Worm (Caenorhabditis elegans) whole organism, young adult: ENCODE data around the gene mdt-19.

Source experiments
- B0019.2 ChIP-seq: fragments of 200-800 bp; sonication (Bioruptor generic); conservative IDR thresholded peaks from 2 replicates; pipeline ENCODE4 v1.3.6; 2022; ENCODE audit warnings: missing genetic modification reagents, missing genetic modification characterization, missing compliant biosample characterization
- B0035.1 ChIP-seq: sonication (generic microtip); optimal IDR thresholded peaks from 2 replicates; lab custom pipeline; 2016; ENCODE audit warnings: missing genetic modification characterization, mild to moderate bottlenecking, missing compliant biosample characterization, missing genotype, missing genetic modification reagents
- C17E4.6 ChIP-seq: fragments of 200-800 bp; sonication (Bioruptor generic); IDR thresholded peaks from 2 replicates; pipeline ENCODE4 v1.3.6; 2022; ENCODE audit warnings: missing genetic modification reagents, missing genetic modification characterization, missing compliant biosample characterization
- F22D6.2 ChIP-seq: sonication (generic microtip); optimal IDR thresholded peaks from 2 replicates; lab custom pipeline; 2016; ENCODE audit warnings: mild to moderate bottlenecking, missing genetic modification characterization, missing compliant biosample characterization
- F33H1.4 ChIP-seq: fragments of 200-800 bp; sonication (Bioruptor generic); IDR thresholded peaks from 2 replicates; pipeline ENCODE4 v1.3.6; 2022; ENCODE audit warnings: missing genetic modification reagents, missing genetic modification characterization, missing compliant biosample characterization
- F55B11.4 ChIP-seq: sonication (generic microtip); optimal IDR thresholded peaks from 2 replicates; lab custom pipeline; 2016; ENCODE audit warnings: missing compliant biosample characterization, missing genetic modification characterization, borderline replicate concordance; ENCODE audit not compliant: insufficient read depth
- Y95B8A.8 ChIP-seq: fragments of 200-800 bp; sonication (Bioruptor generic); IDR thresholded peaks from 2 replicates; pipeline ENCODE4 v1.3.6; 2022; ENCODE audit warnings: missing genetic modification reagents, missing genetic modification characterization, missing compliant biosample characterization
- atf-7 ChIP-seq: sonication (generic microtip); optimal IDR thresholded peaks from 2 replicates; lab custom pipeline; 2017; ENCODE audit warnings: mild to moderate bottlenecking, missing genetic modification characterization, missing compliant biosample characterization
- athp-1 ChIP-seq: sonication (generic microtip); optimal IDR thresholded peaks from 2 replicates; lab custom pipeline; 2017; ENCODE audit warnings: mild to moderate bottlenecking, missing genetic modification characterization, missing compliant biosample characterization
- attf-6 ChIP-seq: fragments of 200-800 bp; sonication (Bioruptor generic); IDR thresholded peaks from 2 replicates; pipeline ENCODE4 v1.3.6; 2022; ENCODE audit warnings: missing genetic modification reagents, missing genetic modification characterization, missing compliant biosample characterization
- bed-1 ChIP-seq: fragments of 200-800 bp; sonication (Bioruptor generic); IDR thresholded peaks from 2 replicates; pipeline ENCODE4 v1.3.6; 2022; ENCODE audit warnings: missing genetic modification reagents, missing genetic modification characterization, missing compliant biosample characterization
- ceh-100 ChIP-seq: fragments of 200-800 bp; sonication (Bioruptor generic); IDR thresholded peaks from 2 replicates; pipeline ENCODE4 v1.3.6; 2022; ENCODE audit warnings: missing genetic modification reagents, missing genetic modification characterization, missing compliant biosample characterization
- ceh-79 ChIP-seq: sonication (generic microtip); optimal IDR thresholded peaks from 2 replicates; lab custom pipeline; 2017; ENCODE audit warnings: mild to moderate bottlenecking, missing genetic modification characterization, missing compliant biosample characterization
- chd-7 ChIP-seq: sonication (generic microtip); optimal IDR thresholded peaks from 2 replicates; lab custom pipeline; 2016; ENCODE audit warnings: mild to moderate bottlenecking, missing genetic modification characterization, moderate library complexity, missing compliant biosample characterization
- die-1 ChIP-seq: sonication (generic microtip); optimal IDR thresholded peaks from 2 replicates; lab custom pipeline; 2016; ENCODE audit warnings: missing genotype, mild to moderate bottlenecking, missing genetic modification characterization, missing compliant biosample characterization
- dpff-1 ChIP-seq: sonication (generic microtip); optimal IDR thresholded peaks from 2 replicates; lab custom pipeline; 2017; ENCODE audit warnings: mild to moderate bottlenecking, missing genetic modification characterization, missing compliant biosample characterization
- ekl-4 ChIP-seq: fragments of 200-800 bp; sonication (Bioruptor generic); IDR thresholded peaks from 2 replicates; pipeline ENCODE4 v1.3.6; 2022; ENCODE audit warnings: missing genetic modification reagents, missing genetic modification characterization, missing compliant biosample characterization
- ets-4 ChIP-seq: fragments of 200-800 bp; sonication (Bioruptor generic); optimal IDR thresholded peaks from 2 replicates; lab custom pipeline; 2018; ENCODE audit warnings: mild to moderate bottlenecking, missing genetic modification characterization, missing compliant biosample characterization
- fkh-3 ChIP-seq: sonication (generic microtip); optimal IDR thresholded peaks from 2 replicates; lab custom pipeline; 2016; ENCODE audit warnings: mild to moderate bottlenecking, missing genetic modification characterization, missing compliant biosample characterization
- gei-17 ChIP-seq: fragments of 200-800 bp; sonication (Bioruptor generic); optimal IDR thresholded peaks from 2 replicates; lab custom pipeline; 2018; ENCODE audit warnings: mild to moderate bottlenecking, missing genetic modification characterization, missing compliant biosample characterization
- hlh-12 ChIP-seq: sonication (generic microtip); optimal IDR thresholded peaks from 2 replicates; lab custom pipeline; 2016; ENCODE audit warnings: missing genetic modification characterization, missing compliant biosample characterization
- hlh-26 ChIP-seq: fragments of 200-800 bp; sonication (Bioruptor generic); conservative IDR thresholded peaks from 2 replicates; pipeline ENCODE4 v1.3.6; 2022; ENCODE audit warnings: missing genetic modification reagents, missing genetic modification characterization, missing compliant biosample characterization
- hmg-1.2 ChIP-seq: fragments of 200-800 bp; sonication (Bioruptor generic); IDR thresholded peaks from 2 replicates; pipeline ENCODE4 v1.3.6; 2022; ENCODE audit warnings: missing genetic modification reagents, missing genetic modification characterization, missing compliant biosample characterization
- hrde-1 ChIP-seq: sonication (generic microtip); optimal IDR thresholded peaks from 2 replicates; lab custom pipeline; 2016; ENCODE audit warnings: missing genetic modification characterization, mild to moderate bottlenecking, missing compliant biosample characterization, moderate library complexity, missing genotype, missing genetic modification reagents, borderline replicate concordance
- hsf-1 ChIP-seq: fragments of 200-800 bp; sonication (Bioruptor generic); IDR thresholded peaks from 2 replicates; pipeline ENCODE4 v1.3.6; 2022; ENCODE audit warnings: missing genetic modification reagents, missing genetic modification characterization, missing compliant biosample characterization
- lin-26 ChIP-seq: fragments of 200-800 bp; sonication (Bioruptor generic); IDR thresholded peaks from 2 replicates; pipeline ENCODE4 v1.3.6; 2022; ENCODE audit warnings: missing genetic modification reagents, missing genetic modification characterization, missing compliant biosample characterization
- lin-35 ChIP-seq, 3 experiments: fragments of 150-350 bp in 2 of 3; sonication (generic microtip) in 1 of 3; optimal IDR thresholded peaks; 2 replicates each; lab custom pipeline; 2014 to 2018; ENCODE audit warnings: missing biosample characterization in 3 of 3, missing genetic modification characterization in 3 of 3, missing genetic modification reagents in 3 of 3
- nfyb-1 ChIP-seq: fragments of 200-800 bp; sonication (Bioruptor generic); IDR thresholded peaks from 2 replicates; pipeline ENCODE4 v1.3.6; 2022; ENCODE audit warnings: missing genetic modification reagents, missing genetic modification characterization, missing compliant biosample characterization
- nhr-120 ChIP-seq: fragments of 200-800 bp; sonication (Bioruptor generic); IDR thresholded peaks from 2 replicates; pipeline ENCODE4 v1.3.6; 2022; ENCODE audit warnings: missing genetic modification characterization, missing compliant biosample characterization
- nhr-179 ChIP-seq: sonication (generic microtip); optimal IDR thresholded peaks from 2 replicates; lab custom pipeline; 2016; ENCODE audit warnings: mild to moderate bottlenecking, missing genetic modification characterization, missing compliant biosample characterization
- pbrm-1 ChIP-seq: fragments of 200-800 bp; sonication (Bioruptor generic); IDR thresholded peaks from 2 replicates; pipeline ENCODE4 v1.3.6; 2022; ENCODE audit warnings: missing genetic modification reagents, missing genetic modification characterization, missing compliant biosample characterization
- repo-1 ChIP-seq: sonication (generic microtip); optimal IDR thresholded peaks from 2 replicates; lab custom pipeline; 2017; ENCODE audit warnings: mild to moderate bottlenecking, missing genetic modification characterization, missing compliant biosample characterization
- snpc-3.4 ChIP-seq: sonication (generic microtip); optimal IDR thresholded peaks from 2 replicates; lab custom pipeline; 2017; ENCODE audit warnings: missing genetic modification characterization, mild to moderate bottlenecking, missing compliant biosample characterization, antibody characterized with exemption, moderate library complexity, missing genotype, missing genetic modification reagents
- somi-1 ChIP-seq: fragments of 200-800 bp; sonication (Bioruptor generic); optimal IDR thresholded peaks from 2 replicates; lab custom pipeline; 2018; ENCODE audit warnings: mild to moderate bottlenecking, missing genetic modification characterization, missing compliant biosample characterization
- sptf-2 ChIP-seq: fragments of 200-800 bp; sonication (Bioruptor generic); optimal IDR thresholded peaks from 2 replicates; lab custom pipeline; 2018; ENCODE audit warnings: mild to moderate bottlenecking, missing genetic modification characterization, missing compliant biosample characterization
- tlf-1 ChIP-seq: fragments of 200-800 bp; sonication (Bioruptor generic); optimal IDR thresholded peaks from 2 replicates; lab custom pipeline; 2018; ENCODE audit warnings: mild to moderate bottlenecking, missing genetic modification characterization, missing compliant biosample characterization
- zfh-2 ChIP-seq: fragments of 200-800 bp; sonication (Bioruptor generic); conservative IDR thresholded peaks from 2 replicates; pipeline ENCODE4 v1.3.6; 2022; ENCODE audit warnings: missing genetic modification reagents, missing genetic modification characterization, missing compliant biosample characterization
- ztf-25 ChIP-seq: fragments of 200-800 bp; sonication (Bioruptor generic); IDR thresholded peaks from 2 replicates; pipeline ENCODE4 v1.3.6; 2022; ENCODE audit warnings: missing genetic modification reagents, missing genetic modification characterization, missing compliant biosample characterization

The mdt-19 gene

DNA sequence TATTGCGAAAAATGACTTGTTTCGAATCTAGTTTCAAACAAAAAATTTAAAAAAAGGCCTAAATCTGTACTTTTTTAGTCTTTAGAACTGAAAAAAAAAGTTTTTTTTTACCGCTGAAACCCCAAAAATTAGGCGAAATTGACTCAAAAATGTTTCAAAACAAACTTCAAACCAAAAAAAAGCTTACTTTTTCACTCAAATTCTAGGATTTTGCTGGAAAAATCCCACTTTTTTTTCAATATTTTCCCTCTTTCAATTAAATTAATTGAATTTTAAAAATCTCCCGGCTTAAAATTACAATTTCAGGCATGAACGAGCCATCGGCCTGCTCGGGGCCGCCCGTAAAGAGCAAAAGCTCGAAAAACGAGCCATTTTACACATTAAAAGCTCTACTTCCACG, at the start of gene mdt-19:
Gene mdt-19, plus strand, starts transcription at position 301 of the 400 bp plus-strand sequence.
- TF ChIP-seq somi-1 (GFP tag; lab: Kevin White, UChicago) = no peak
- no peak for TF ChIP-seq pbrm-1 (GFP tag; lab: Robert Waterston, UW)
- TF ChIP-seq sptf-2 (GFP tag; lab: Kevin White, UChicago) = no peak
- TF ChIP-seq F55B11.4 = no peak
- no peak for TF ChIP-seq nhr-179
- TF ChIP-seq lin-35 (GFP tag; optimal IDR thresholded peaks at IDR 0.05; lab: Kevin White, UChicago) = no peak

DNA sequence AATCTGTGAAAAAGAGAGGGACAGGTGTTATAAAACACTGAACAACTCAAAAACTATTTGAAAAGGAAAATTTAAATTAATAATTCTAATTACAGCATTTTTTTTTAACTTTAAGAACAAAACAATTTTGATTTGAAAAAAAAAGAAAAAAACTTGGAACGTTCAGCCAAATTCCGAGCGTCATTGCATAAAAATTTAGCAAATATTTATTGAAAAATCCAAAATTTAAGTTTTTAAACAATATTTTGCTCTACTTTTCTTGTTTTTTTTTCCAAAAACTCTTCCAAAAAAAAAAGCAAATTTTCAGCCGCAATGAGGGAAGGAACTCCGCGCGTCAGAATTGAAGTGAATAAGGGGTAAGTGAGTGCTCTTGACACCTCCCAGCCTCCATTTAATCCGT, 48.2 kb upstream of the mdt-19 start, which contains the start of gene feh-1:
Gene feh-1, plus strand, starts transcription at position 301 of the 400 bp plus-strand sequence.
- no peak for TF ChIP-seq tlf-1
- no peak for TF ChIP-seq die-1 (tag; lab: Kevin White, UChicago)
- no peak for TF ChIP-seq Y95B8A.8
- TF ChIP-seq ztf-25 (GFP tag; lab: Robert Waterston, UW) = no peak
- no peak for TF ChIP-seq F22D6.2
- no peak for TF ChIP-seq hmg-1.2 (GFP tag; lab: Robert Waterston, UW)
- TF ChIP-seq hlh-12 (tag; lab: Kevin White, UChicago) = no peak
- TF ChIP-seq gei-17 (GFP tag; lab: Kevin White, UChicago) = no peak
- no peak for TF ChIP-seq B0019.2 (GFP tag; lab: Robert Waterston, UW)
- TF ChIP-seq ceh-79 (tag; lab: Kevin White, UChicago) = no peak
- no peak for TF ChIP-seq nhr-179
- no peak for TF ChIP-seq hsf-1 (GFP tag; lab: Robert Waterston, UW)
- TF ChIP-seq hrde-1 (tag; lab: Kevin White, UChicago) = no peak
- no peak for TF ChIP-seq snpc-3.4 (tag; lab: Kevin White, UChicago)
- no peak for TF ChIP-seq dpff-1 (tag; lab: Kevin White, UChicago)
- TF ChIP-seq repo-1 (tag; lab: Kevin White, UChicago) = no peak
- no peak for TF ChIP-seq fkh-3 (tag; lab: Kevin White, UChicago)
- no peak for TF ChIP-seq ets-4 (GFP tag; lab: Kevin White, UChicago)
- no peak for TF ChIP-seq bed-1 (GFP tag; lab: Robert Waterston, UW)
- no peak for TF ChIP-seq B0035.1 (tag; lab: Kevin White, UChicago)
- TF ChIP-seq, all 124 proteins: peak for 0

DNA sequence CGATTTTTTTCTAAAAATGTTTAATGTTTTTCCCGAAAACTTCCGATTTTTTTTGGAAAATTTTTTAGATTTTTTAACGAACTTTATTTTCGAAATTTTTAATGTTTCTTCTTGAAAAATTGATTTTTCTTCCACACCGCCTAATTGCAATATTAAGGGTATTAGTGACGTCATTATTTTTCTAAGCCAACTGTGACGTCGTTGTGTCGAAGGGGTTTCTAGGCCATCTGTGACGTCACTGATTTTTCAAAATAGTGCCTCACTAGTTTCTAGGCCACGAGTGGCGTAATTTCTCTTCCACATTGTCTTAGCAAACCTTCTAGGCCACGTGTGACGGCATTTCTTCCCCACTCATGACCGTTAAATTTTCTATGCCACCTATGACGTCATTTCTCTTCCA, 45.9 kb upstream of the mdt-19 start:
- peak; percentile 4 for TF ChIP-seq atf-7
- TF ChIP-seq die-1 (tag; lab: Kevin White, UChicago) = no peak

DNA sequence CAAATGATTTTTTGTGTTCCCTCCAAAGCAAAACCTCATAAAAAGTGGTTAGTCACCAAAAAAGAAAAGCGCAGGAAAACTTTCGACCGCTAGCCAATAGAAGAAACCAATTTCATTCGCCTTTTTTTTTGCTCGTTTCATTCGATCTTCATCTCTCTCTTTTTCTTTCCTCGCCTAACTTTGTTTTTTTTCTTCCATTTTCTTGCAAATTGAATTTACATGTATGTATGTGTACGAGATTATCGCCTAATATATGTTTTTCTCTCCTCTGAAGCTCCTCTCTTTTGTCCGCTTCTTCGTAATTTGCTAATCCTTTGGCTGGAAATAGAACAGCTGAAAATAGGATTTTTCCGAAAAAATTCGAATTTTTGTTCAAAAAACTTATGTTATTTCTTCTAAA, 45.5 kb upstream of the mdt-19 start:
- TF ChIP-seq atf-7 = no peak
- TF ChIP-seq ekl-4 (GFP tag; lab: Robert Waterston, UW) = no peak
- TF ChIP-seq F33H1.4 (GFP tag; lab: Robert Waterston, UW) = no peak
- TF ChIP-seq hsf-1 (GFP tag; lab: Robert Waterston, UW) = no peak

DNA sequence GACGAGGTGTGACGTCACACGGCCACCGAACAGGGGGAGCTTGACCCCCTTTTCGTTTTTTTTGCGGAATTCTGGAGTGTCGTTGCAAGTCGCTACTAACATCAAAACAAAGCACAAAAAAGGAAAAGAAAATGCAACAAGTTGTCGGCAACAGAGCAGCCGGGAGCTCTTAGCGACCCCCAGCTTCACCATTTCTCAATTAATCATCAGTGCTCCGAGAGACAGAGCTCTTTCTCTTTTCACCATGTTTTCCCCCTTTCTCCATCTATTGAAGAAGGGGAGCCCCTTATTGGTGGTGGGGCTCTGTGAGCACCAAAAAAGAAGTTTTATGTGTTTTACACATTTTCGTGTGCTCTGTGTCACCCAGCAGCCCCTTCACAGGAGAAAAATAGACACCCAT, 44.3 kb upstream of the mdt-19 start:
- no peak for TF ChIP-seq C17E4.6
- TF ChIP-seq repo-1 (tag; lab: Kevin White, UChicago) = no peak
- 0 out of 2 replicates have a peak, but pooled peaks have one; percentile 17 for TF ChIP-seq zfh-2 (GFP tag; lab: Robert Waterston, UW)

DNA sequence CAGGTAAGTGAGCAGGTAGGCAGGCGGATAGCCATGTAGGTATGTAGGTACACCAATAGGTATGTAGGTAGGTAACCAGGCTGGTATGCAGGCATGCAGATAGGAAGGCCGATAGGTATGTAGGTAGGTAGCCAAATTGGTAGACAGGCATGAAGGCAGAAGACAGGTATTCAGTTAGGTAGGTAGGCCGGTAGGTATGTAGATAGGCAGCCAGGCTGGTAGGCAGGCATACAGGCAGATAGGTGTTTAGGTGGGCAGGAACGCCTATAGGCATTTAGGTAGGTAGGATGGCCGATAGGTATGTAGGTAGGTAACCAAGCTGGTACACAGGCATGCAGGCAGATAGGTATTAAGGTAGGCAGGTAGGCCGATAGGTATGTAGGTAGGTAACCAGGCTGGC, 37.1 kb upstream of the mdt-19 start:
- TF ChIP-seq nhr-120 (GFP tag; lab: Robert Waterston, UW) (0 out of 2 replicates have a peak, but pooled peaks have one; percentile 12), athp-1 (tag; lab: Kevin White, UChicago) (no peak), ceh-100 (no peak), nfyb-1 (peak; percentile 64; the same call in 1 of the 2 replicates), hlh-26 (GFP tag; lab: Robert Waterston, UW) (no peak), lin-26 (GFP tag; lab: Robert Waterston, UW) (0 out of 2 replicates have a peak, but pooled peaks have one; percentile 55), attf-6 (GFP tag; lab: Robert Waterston, UW) (no peak), chd-7 (no peak), hmg-1.2 (GFP tag; lab: Robert Waterston, UW) (0 out of 2 replicates have a peak, but pooled peaks have one; percentile 6)
- TF ChIP-seq, all 124 proteins: peak for 4
